Fruit fly (Drosophila melanogaster) whole organism, prepupa: ENCODE data around the gene HipHop.

Experiments used
- Blimp-1 ChIP-seq: fragments of 200-800 bp; sonication (Bioruptor generic); optimal IDR thresholded peaks from 3 replicates; lab custom pipeline; 2017; ENCODE audit warnings: missing biosample characterization, missing genetic modification characterization, mild to moderate bottlenecking, moderate library complexity, missing genetic modification reagents
- CG10631 ChIP-seq: fragments of 200-800 bp; sonication (Bioruptor generic); optimal IDR thresholded peaks from 2 replicates; lab custom pipeline; 2016; ENCODE audit warnings: missing biosample characterization, missing genetic modification characterization
- CG10669 ChIP-seq: fragments of 200-800 bp; sonication (Bioruptor generic); optimal IDR thresholded peaks from 3 replicates; lab custom pipeline; 2018; ENCODE audit warnings: missing biosample characterization, mild to moderate bottlenecking, missing genetic modification characterization, moderate library complexity
- CG11762 ChIP-seq: fragments of 200-800 bp; sonication (Bioruptor generic); optimal IDR thresholded peaks from 3 replicates; lab custom pipeline; 2016; ENCODE audit warnings: missing biosample characterization, missing genetic modification characterization; ENCODE audit not compliant: insufficient read depth
- CG11902 ChIP-seq: fragments of 200-800 bp; sonication (Bioruptor generic); optimal IDR thresholded peaks from 3 replicates; lab custom pipeline; 2016; ENCODE audit warnings: missing biosample characterization, missing genetic modification characterization
- CG15336 ChIP-seq: fragments of 200-800 bp; sonication (Bioruptor generic); IDR thresholded peaks from 2 replicates; pipeline ENCODE4 v1.3.6; 2022; ENCODE audit warnings: missing biosample characterization, missing genetic modification characterization
- CG1621 ChIP-seq: fragments of 200-800 bp; sonication (Bioruptor generic); optimal IDR thresholded peaks from 3 replicates; lab custom pipeline; 2018; ENCODE audit warnings: missing biosample characterization, mild to moderate bottlenecking, missing genetic modification characterization
- CG16779 ChIP-seq: fragments of 200-800 bp; sonication (Bioruptor generic); optimal IDR thresholded peaks from 3 replicates; lab custom pipeline; 2017; ENCODE audit warnings: missing biosample characterization, mild to moderate bottlenecking, missing genetic modification characterization
- CG3032 ChIP-seq: fragments of 200-800 bp; optimal IDR thresholded peaks from 2 replicates; lab custom pipeline; 2019; ENCODE audit warnings: missing biosample characterization, mild to moderate bottlenecking, missing genetic modification characterization, moderate library complexity
- CG34406 ChIP-seq: fragments of 200-800 bp; sonication (Bioruptor generic); optimal IDR thresholded peaks from 3 replicates; lab custom pipeline; 2016; ENCODE audit warnings: missing biosample characterization, missing genetic modification characterization
- CG3919 ChIP-seq: fragments of 200-800 bp; sonication (Bioruptor generic); optimal IDR thresholded peaks from 3 replicates; lab custom pipeline; 2016; ENCODE audit warnings: missing biosample characterization, missing genetic modification characterization
- CG4318 ChIP-seq: fragments of 200-800 bp; sonication (Bioruptor generic); optimal IDR thresholded peaks from 3 replicates; lab custom pipeline; 2017; ENCODE audit warnings: missing biosample characterization, mild to moderate bottlenecking, missing genetic modification characterization
- CG6163 ChIP-seq: fragments of 200-800 bp; sonication (Bioruptor generic); IDR thresholded peaks from 3 replicates; pipeline ENCODE4 v1.3.6; 2022; ENCODE audit warnings: missing biosample characterization, missing genetic modification characterization
- CG6276 ChIP-seq: fragments of 200-800 bp; sonication (Bioruptor generic); optimal IDR thresholded peaks from 2 replicates; lab custom pipeline; 2017; ENCODE audit warnings: missing biosample characterization, mild to moderate bottlenecking, missing genetic modification characterization
- CG6792 ChIP-seq: fragments of 200-800 bp; sonication (Bioruptor generic); optimal IDR thresholded peaks from 3 replicates; lab custom pipeline; 2016; ENCODE audit warnings: missing biosample characterization, missing genetic modification characterization
- CG6808 ChIP-seq: fragments of 200-800 bp; sonication (Bioruptor generic); optimal IDR thresholded peaks from 3 replicates; lab custom pipeline; 2017; ENCODE audit warnings: missing biosample characterization, missing genetic modification characterization, mild to moderate bottlenecking, moderate library complexity, missing genetic modification reagents
- CG6854 ChIP-seq: fragments of 200-800 bp; sonication (Bioruptor generic); optimal IDR thresholded peaks from 2 replicates; lab custom pipeline; 2017; ENCODE audit warnings: missing biosample characterization, mild to moderate bottlenecking, missing genetic modification characterization
- CG8319 ChIP-seq: fragments of 200-800 bp; sonication (Bioruptor generic); optimal IDR thresholded peaks from 3 replicates; lab custom pipeline; 2016; ENCODE audit warnings: missing biosample characterization, missing genetic modification characterization
- CG8632 ChIP-seq: fragments of 200-800 bp; sonication (Bioruptor generic); optimal IDR thresholded peaks from 3 replicates; lab custom pipeline; 2016; ENCODE audit warnings: missing biosample characterization, missing genetic modification characterization
- Eip75B ChIP-seq: fragments of 200-800 bp; sonication (Bioruptor generic); optimal IDR thresholded peaks from 3 replicates; lab custom pipeline; 2016; ENCODE audit warnings: missing biosample characterization, missing genetic modification characterization
- Eip78C ChIP-seq: fragments of 200-800 bp; sonication (Bioruptor generic); peaks from one replicate; lab custom pipeline; 2016; ENCODE audit warnings: missing biosample characterization, missing genetic modification characterization
- Ets21C ChIP-seq: fragments of 200-800 bp; sonication (Bioruptor generic); optimal IDR thresholded peaks from 3 replicates; lab custom pipeline; 2016; ENCODE audit warnings: missing biosample characterization, missing genetic modification characterization
- Ets96B ChIP-seq: fragments of 200-800 bp; optimal IDR thresholded peaks from 2 replicates; lab custom pipeline; 2019; ENCODE audit warnings: missing biosample characterization, mild to moderate bottlenecking, missing genetic modification characterization, moderate library complexity
- Gug ChIP-seq: fragments of 200-800 bp; sonication (Bioruptor generic); IDR thresholded peaks from 2 replicates; pipeline ENCODE4 v1.3.6; 2022; ENCODE audit warnings: missing biosample characterization, missing genetic modification characterization
- Hr4 ChIP-seq: fragments of 200-800 bp; sonication (Bioruptor generic); optimal IDR thresholded peaks from 3 replicates; lab custom pipeline; 2016; ENCODE audit warnings: missing biosample characterization, missing genetic modification characterization
- Met ChIP-seq: fragments of 200-800 bp; sonication (Bioruptor generic); optimal IDR thresholded peaks from 3 replicates; lab custom pipeline; 2016; ENCODE audit warnings: missing biosample characterization, missing genetic modification characterization
- OdsH ChIP-seq: fragments of 200-800 bp; sonication (Bioruptor generic); optimal IDR thresholded peaks from 3 replicates; lab custom pipeline; 2016; ENCODE audit warnings: missing biosample characterization, missing genetic modification characterization
- Sox102F ChIP-seq: fragments of 200-800 bp; sonication (Bioruptor generic); optimal IDR thresholded peaks from 2 replicates; lab custom pipeline; 2016; ENCODE audit warnings: missing biosample characterization, mild to moderate bottlenecking, missing genetic modification characterization
- Sox14 ChIP-seq: fragments of 200-800 bp; sonication (Bioruptor generic); optimal IDR thresholded peaks from 3 replicates; lab custom pipeline; 2016; ENCODE audit warnings: missing biosample characterization, missing genetic modification characterization
- Sox15 ChIP-seq: fragments of 200-800 bp; sonication (Bioruptor generic); optimal IDR thresholded peaks from 3 replicates; lab custom pipeline; 2016; ENCODE audit warnings: missing biosample characterization, missing genetic modification characterization
- achi ChIP-seq: fragments of 200-800 bp; sonication (Bioruptor generic); optimal IDR thresholded peaks from 3 replicates; lab custom pipeline; 2016; ENCODE audit warnings: missing biosample characterization, missing genetic modification characterization
- acj6 ChIP-seq: fragments of 200-800 bp; sonication (Bioruptor generic); optimal IDR thresholded peaks from 3 replicates; lab custom pipeline; 2016; ENCODE audit warnings: missing biosample characterization, missing genetic modification characterization
- dsx ChIP-seq: fragments of 200-800 bp; optimal IDR thresholded peaks from 3 replicates; lab custom pipeline; 2019; ENCODE audit warnings: missing biosample characterization, mild to moderate bottlenecking, missing genetic modification characterization, moderate library complexity; ENCODE audit not compliant: poor library complexity, severe bottlenecking
- eg ChIP-seq: fragments of 200-800 bp; sonication (Bioruptor generic); IDR thresholded peaks from 3 replicates; pipeline ENCODE4 v1.3.6; 2022; ENCODE audit warnings: missing biosample characterization, missing genetic modification characterization
- esn ChIP-seq: fragments of 200-800 bp; sonication (Bioruptor generic); optimal IDR thresholded peaks from 2 replicates; lab custom pipeline; 2016; ENCODE audit warnings: missing biosample characterization, mild to moderate bottlenecking, missing genetic modification characterization, moderate library complexity
- fd85E ChIP-seq: fragments of 200-800 bp; sonication (Bioruptor generic); optimal IDR thresholded peaks from 3 replicates; lab custom pipeline; 2016; ENCODE audit warnings: missing biosample characterization, missing genetic modification characterization
- fkh ChIP-seq: fragments of 200-800 bp; sonication (Bioruptor generic); optimal IDR thresholded peaks from 3 replicates; lab custom pipeline; 2017; ENCODE audit warnings: missing biosample characterization, mild to moderate bottlenecking, missing genetic modification characterization, moderate library complexity
- net ChIP-seq: fragments of 200-800 bp; sonication (Bioruptor generic); optimal IDR thresholded peaks from 3 replicates; lab custom pipeline; 2016; ENCODE audit warnings: missing biosample characterization, missing genetic modification characterization
- salr ChIP-seq, 2 experiments: fragments of 200-800 bp; sonication (Bioruptor generic); optimal IDR thresholded peaks; 3 replicates each; lab custom pipeline; 2016 to 2018; ENCODE audit warnings: missing biosample characterization in 2 of 2, missing genetic modification characterization in 2 of 2, mild to moderate bottlenecking in 1 of 2
- spab ChIP-seq: fragments of 200-800 bp; sonication (Bioruptor generic); optimal IDR thresholded peaks from 2 replicates; lab custom pipeline; 2017; ENCODE audit warnings: missing biosample characterization, mild to moderate bottlenecking, missing genetic modification characterization, missing genetic modification reagents
- ss ChIP-seq, 2 experiments: fragments of 200-800 bp; sonication (Bioruptor generic); optimal IDR thresholded peaks; 2 replicates in 1 of 2; 3 replicates in 1 of 2; lab custom pipeline; 2017 to 2018; ENCODE audit warnings: mild to moderate bottlenecking in 2 of 2, missing biosample characterization in 2 of 2, missing genetic modification characterization in 2 of 2, moderate library complexity in 1 of 2
- svp ChIP-seq: fragments of 200-800 bp; sonication (Bioruptor generic); peaks from one replicate; lab custom pipeline; 2016; ENCODE audit warnings: missing biosample characterization, missing genetic modification characterization

The HipHop gene

DNA sequence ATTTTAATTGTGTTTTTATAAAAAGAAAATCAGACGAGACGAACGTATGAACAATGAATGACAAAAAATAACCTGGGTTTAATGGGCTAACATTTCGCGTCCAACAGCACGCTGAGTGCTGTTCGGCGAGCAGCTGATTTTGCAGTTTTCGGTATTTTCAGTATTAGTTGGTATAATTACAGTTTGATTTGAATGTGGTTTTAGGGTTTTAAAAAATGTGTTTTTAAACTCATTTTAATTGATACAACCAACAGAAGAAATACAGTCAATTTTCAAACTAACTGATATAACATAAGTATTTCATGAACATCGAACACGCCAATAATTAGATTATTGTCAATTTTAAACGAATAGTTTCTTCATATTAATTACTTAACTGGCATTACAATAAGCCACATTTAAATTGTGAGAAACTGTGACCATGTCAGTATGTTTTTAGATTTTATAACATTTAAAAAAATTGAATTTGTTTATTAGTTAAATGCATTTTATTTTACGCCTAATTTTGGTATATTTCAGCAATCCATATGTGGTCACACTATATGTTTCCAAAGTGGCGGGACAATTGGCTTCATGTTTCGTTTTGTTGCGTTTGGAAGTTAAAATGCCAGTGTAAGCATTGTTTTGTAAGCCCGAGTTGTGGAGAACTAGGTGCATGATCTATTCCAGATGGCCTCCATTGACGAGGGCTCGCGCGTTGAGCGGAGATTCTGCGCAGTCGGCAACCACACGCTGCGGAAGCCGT lies at the start of gene HipHop, which contains the start of gene CG14073:
Gene HipHop (plus strand): TSS at position 534 of the 745 bp plus-strand sequence.
Gene CG14073 (minus strand): TSS at position 38 of the 745 bp plus-strand sequence.
- peak; percentile 1 for TF ChIP-seq Eip78C (GFP tag; lab: Kevin White, UChicago)
- TF ChIP-seq CG3032 (tag; lab: Kevin White, UChicago), result no peak

DNA sequence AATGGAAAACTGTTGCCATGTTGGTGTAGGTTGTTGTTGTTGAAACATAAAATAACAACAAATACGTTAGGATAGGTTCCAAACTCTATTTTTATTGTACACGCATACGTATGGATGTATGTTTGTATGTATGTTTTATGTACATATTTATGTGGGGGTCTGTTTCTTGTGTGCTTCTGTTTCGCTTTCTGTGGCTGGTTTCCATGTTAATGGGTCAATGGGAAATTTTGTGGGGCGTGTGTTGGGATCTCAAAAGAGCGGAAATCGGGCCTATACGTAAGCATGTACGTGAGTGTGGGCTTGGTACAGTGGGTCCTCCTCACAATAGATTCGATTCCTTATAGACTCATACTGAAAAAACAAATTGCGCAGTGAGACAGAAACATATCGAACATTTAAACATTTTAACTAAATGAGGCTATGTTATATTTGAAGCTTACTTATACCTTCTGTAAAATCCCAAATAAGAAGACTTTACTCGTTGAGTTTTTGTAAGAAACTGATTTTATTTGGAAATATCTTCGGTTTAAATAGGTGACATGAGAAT lies 48.9 kb upstream of the HipHop start:
- TF ChIP-seq Eip75B (GFP tag; lab: Kevin White, UChicago) (no peak), fkh (GFP tag; lab: Kevin White, UChicago) (peak; percentile 55)
- TF ChIP-seq, all 60 proteins: peak for 1

DNA sequence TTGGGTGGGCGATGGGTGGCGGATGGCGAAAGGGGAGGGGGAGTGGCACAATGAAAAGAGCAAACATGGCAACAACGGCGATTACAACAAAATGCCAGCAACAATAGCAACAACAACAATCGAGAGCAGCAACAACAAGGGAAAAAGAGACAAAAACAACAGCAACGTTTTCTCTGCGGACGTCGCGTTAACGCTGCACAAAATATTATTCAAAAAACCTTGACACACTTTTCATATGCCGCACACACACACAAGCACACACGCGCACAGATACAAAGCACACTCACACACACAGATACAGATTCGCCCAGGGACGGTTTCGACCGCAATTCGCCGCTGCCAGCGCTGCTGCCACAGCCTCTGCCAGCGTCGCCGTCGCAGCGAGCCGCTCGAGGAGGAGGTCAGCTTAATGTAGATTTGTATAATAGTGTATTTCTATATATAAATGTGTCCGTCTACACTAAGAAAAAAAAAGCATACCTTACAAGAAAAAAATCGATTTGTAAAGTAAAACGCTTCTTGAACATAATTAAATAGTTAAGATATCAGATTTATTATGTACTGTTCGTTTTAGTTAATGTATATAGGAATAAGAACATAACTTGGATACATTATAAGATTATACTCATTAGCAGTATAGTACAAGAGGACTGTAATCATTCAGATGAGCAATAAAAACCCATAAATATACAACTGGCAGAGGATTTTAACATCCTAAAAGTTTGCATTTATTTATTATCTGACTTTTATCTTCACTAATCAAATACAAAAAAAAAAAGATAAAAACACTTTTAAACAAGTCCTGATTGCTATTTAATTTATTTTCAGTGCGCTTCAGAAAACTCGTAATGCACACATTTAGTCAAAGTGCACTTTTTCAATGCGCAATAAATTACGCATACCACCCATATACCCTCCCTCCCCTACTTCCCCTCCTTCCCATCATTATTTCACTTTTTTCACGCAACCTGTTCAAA lies 39.0 kb upstream of the HipHop start:
- TF ChIP-seq Eip78C (GFP tag; lab: Kevin White, UChicago), result peak; percentile 90
- peak; percentile 39 for TF ChIP-seq Sox15
- TF ChIP-seq CG3032 (tag; lab: Kevin White, UChicago), result no peak
- TF ChIP-seq Ets96B, result no peak
- TF ChIP-seq CG1621 (tag; lab: Kevin White, UChicago), result no peak
- peak in 1 of 2 experiments; percentile 17 for TF ChIP-seq salr (GFP tag; optimal IDR thresholded peaks at IDR 0.05; lab: Kevin White, UChicago)
- TF ChIP-seq Hr4 (GFP tag; lab: Kevin White, UChicago), result peak; percentile 24
- peak; percentile 52 for TF ChIP-seq CG8632 (GFP tag; lab: Kevin White, UChicago)
- TF ChIP-seq CG15336, result peak; percentile 31; the same call in 1 of the 2 replicates
- no peak for TF ChIP-seq spab (GFP tag; lab: Kevin White, UChicago)
- peak; percentile 11 for TF ChIP-seq CG10631 (GFP tag; lab: Kevin White, UChicago)
- no peak for TF ChIP-seq CG6808 (GFP tag; lab: Kevin White, UChicago)
- TF ChIP-seq dsx (GFP tag; lab: Kevin White, UChicago), result no peak
- peak; percentile 2 for TF ChIP-seq svp (GFP tag; lab: Kevin White, UChicago)
- TF ChIP-seq CG8319 (GFP tag; lab: Kevin White, UChicago), result peak; percentile 25
- TF ChIP-seq CG4318 (GFP tag; lab: Kevin White, UChicago), result no peak
- TF ChIP-seq Sox102F (GFP tag; lab: Kevin White, UChicago), result no peak
- no peak for TF ChIP-seq Ets21C (GFP tag; lab: Kevin White, UChicago)
- peak; percentile 71 for TF ChIP-seq fkh (GFP tag; lab: Kevin White, UChicago)
- no peak for TF ChIP-seq CG6854 (GFP tag; lab: Kevin White, UChicago)
- peak; percentile 18 for TF ChIP-seq CG11902
- peak; percentile 26 for TF ChIP-seq acj6
- peak; percentile 48 for TF ChIP-seq CG34406 (GFP tag; lab: Kevin White, UChicago)
- peak; percentile 20 for TF ChIP-seq achi
- no peak for TF ChIP-seq Gug (GFP tag; lab: Robert Waterston, UW)
- TF ChIP-seq fd85E, result no peak
- peak; percentile 5 for TF ChIP-seq CG10669
- peak; percentile 36 for TF ChIP-seq CG3919 (GFP tag; lab: Kevin White, UChicago)
- peak; percentile 17 for TF ChIP-seq CG11762 (GFP tag; lab: Kevin White, UChicago)
- TF ChIP-seq CG6163 (GFP tag; lab: Robert Waterston, UW), result no peak
- TF ChIP-seq Sox14 (GFP tag; lab: Kevin White, UChicago), result no peak
- peak; percentile 44; the same call in 1 of the 3 replicates for TF ChIP-seq eg (GFP tag; lab: Robert Waterston, UW)
- TF ChIP-seq Met, result no peak
- TF ChIP-seq CG6792 (GFP tag; lab: Kevin White, UChicago), result peak; percentile 45
- TF ChIP-seq esn, result no peak
- no peak for TF ChIP-seq Blimp-1 (GFP tag; lab: Kevin White, UChicago)
- TF ChIP-seq net (GFP tag; lab: Kevin White, UChicago), result peak; percentile 59
- TF ChIP-seq ss (GFP tag; optimal IDR thresholded peaks at IDR 0.05; lab: Kevin White, UChicago), result no peak
- peak; percentile 66 for TF ChIP-seq OdsH (GFP tag; lab: Kevin White, UChicago)
- no peak for TF ChIP-seq CG16779 (tag; lab: Kevin White, UChicago)
- peak; percentile 0 for TF ChIP-seq CG6276
